Fruit fly (Drosophila melanogaster) whole organism, pupa: ENCODE data around the gene Pex23.

Experiments
- CG10348 ChIP-seq: fragments of 200-800 bp; sonication (Bioruptor generic); IDR thresholded peaks from 2 replicates; pipeline ENCODE4 v1.3.6; 2022; ENCODE audit warnings: missing biosample characterization, missing genetic modification characterization
- CG12605 ChIP-seq: fragments of 200-800 bp; sonication (Bioruptor generic); IDR thresholded peaks from 2 replicates; pipeline ENCODE4 v1.3.6; 2022; ENCODE audit warnings: missing biosample characterization, missing genetic modification characterization
- CG13204 ChIP-seq: fragments of 200-800 bp; sonication (Bioruptor generic); optimal IDR thresholded peaks from 2 replicates; lab custom pipeline; 2018; ENCODE audit warnings: missing biosample characterization, mild to moderate bottlenecking, missing genetic modification characterization, moderate library complexity
- CG14655 ChIP-seq: fragments of 200-800 bp; sonication (Bioruptor generic); optimal IDR thresholded peaks from 3 replicates; lab custom pipeline; 2017; ENCODE audit warnings: mild to moderate bottlenecking, missing biosample characterization, missing genetic modification reagents, missing genetic modification characterization
- CG15710 ChIP-seq: fragments of 200-800 bp; sonication (Bioruptor generic); optimal IDR thresholded peaks from 2 replicates; lab custom pipeline; 2018; ENCODE audit warnings: missing biosample characterization, mild to moderate bottlenecking, missing genetic modification characterization, moderate library complexity
- CG17806 ChIP-seq: fragments of 200-800 bp; sonication (Bioruptor generic); optimal IDR thresholded peaks from 2 replicates; lab custom pipeline; 2018; ENCODE audit warnings: missing biosample characterization, mild to moderate bottlenecking, missing genetic modification characterization, moderate library complexity
- CG32121 ChIP-seq: fragments of 200-800 bp; sonication (Bioruptor generic); IDR thresholded peaks from 2 replicates; pipeline ENCODE4 v1.3.6; 2022; ENCODE audit warnings: missing biosample characterization, missing genetic modification characterization
- CG34367 ChIP-seq: fragments of 200-800 bp; sonication (Bioruptor generic); optimal IDR thresholded peaks from 2 replicates; lab custom pipeline; 2018; ENCODE audit warnings: missing biosample characterization, mild to moderate bottlenecking, missing genetic modification characterization
- CG8159 ChIP-seq: fragments of 200-800 bp; sonication (Bioruptor generic); optimal IDR thresholded peaks from 3 replicates; lab custom pipeline; 2018; ENCODE audit warnings: missing biosample characterization, mild to moderate bottlenecking, missing genetic modification characterization, moderate library complexity
- CG9948 ChIP-seq: fragments of 200-800 bp; sonication (Bioruptor generic); optimal IDR thresholded peaks from 2 replicates; lab custom pipeline; 2018; ENCODE audit warnings: missing biosample characterization, mild to moderate bottlenecking, missing genetic modification characterization, moderate library complexity
- EcR ChIP-seq: fragments of 200-800 bp; sonication (Bioruptor generic); optimal IDR thresholded peaks from 3 replicates; lab custom pipeline; 2019; ENCODE audit warnings: missing biosample characterization, missing genetic modification characterization, mild to moderate bottlenecking, moderate library complexity, missing genetic modification reagents
- Pif1B ChIP-seq: fragments of 200-800 bp; sonication (Bioruptor generic); optimal IDR thresholded peaks from 3 replicates; lab custom pipeline; 2016; ENCODE audit warnings: missing biosample characterization, missing genetic modification characterization
- fd96Ca ChIP-seq: fragments of 200-800 bp; sonication (Bioruptor generic); IDR thresholded peaks from 3 replicates; pipeline ENCODE4 v1.3.6; 2022; ENCODE audit warnings: missing biosample characterization, missing genetic modification characterization
- rn ChIP-seq: fragments of 200-800 bp; sonication (Bioruptor generic); IDR thresholded peaks from 2 replicates; pipeline ENCODE4 v1.3.6; 2022; ENCODE audit warnings: missing biosample characterization, missing genetic modification characterization

- peak; percentile 66 for TF ChIP-seq CG15710 (tag; lab: Kevin White, UChicago)
- TF ChIP-seq Pif1B: peak; percentile 18
- peak; percentile 37 for TF ChIP-seq CG9948 (tag; lab: Kevin White, UChicago)
- peak; percentile 62; the same call in 1 of the 2 replicates for TF ChIP-seq CG32121 (GFP tag; lab: Robert Waterston, UW)
- no peak; the same call in 2 of the 3 replicates for TF ChIP-seq fd96Ca
- no peak for TF ChIP-seq CG34367 (tag; lab: Kevin White, UChicago)
- TF ChIP-seq CG13204 (GFP tag; lab: Kevin White, UChicago): no peak
- no peak for TF ChIP-seq CG12605 (GFP tag; lab: Robert Waterston, UW)
- peak; percentile 63 for TF ChIP-seq rn (GFP tag; lab: Robert Waterston, UW)
- no peak for TF ChIP-seq CG14655
- TF ChIP-seq EcR (GFP tag; lab: Kevin White, UChicago): no peak
- peak; percentile 61 for TF ChIP-seq CG8159 (tag; lab: Kevin White, UChicago)
- peak; percentile 46 for TF ChIP-seq CG17806 (tag; lab: Kevin White, UChicago)
- TF ChIP-seq CG10348 (GFP tag; lab: Robert Waterston, UW): no peak
These were observed 46.0 kb upstream of the Pex23 start, which contains the start of the genes Rbbp5 and eRF1 for dm6 chr3L:20347762-20348580.
